Worm (Caenorhabditis elegans) whole organism, L2 larva: ENCODE measurements around the gene C48D1.5.

Experiments
- ama-1 ChIP-seq: fragments of 150-350 bp; optimal IDR thresholded peaks from 2 replicates; lab custom pipeline; 2018; ENCODE audit warnings: inconsistent platforms
- elt-1 ChIP-seq: fragments of 150-350 bp; optimal IDR thresholded peaks from 2 replicates; lab custom pipeline; 2014; ENCODE audit warnings: missing biosample characterization, missing genetic modification characterization
- fos-1 ChIP-seq: fragments of 150-350 bp; optimal IDR thresholded peaks from 2 replicates; lab custom pipeline; 2014; ENCODE audit warnings: missing biosample characterization, missing genetic modification characterization
- lin-39 ChIP-seq: fragments of 150-350 bp; optimal IDR thresholded peaks from 2 replicates; lab custom pipeline; 2014; ENCODE audit warnings: missing biosample characterization, missing genetic modification reagents, missing genetic modification characterization
- lsy-2 ChIP-seq, 2 experiments: fragments of 150-350 bp in 1 of 2; sonication (generic microtip) in 1 of 2; optimal IDR thresholded peaks; 2 replicates each; lab custom pipeline; 2014 to 2017; ENCODE audit warnings: missing biosample characterization in 2 of 2, missing genetic modification characterization in 2 of 2
- mdl-1 ChIP-seq, 2 experiments: fragments of 150-350 bp in 1 of 2; sonication (generic microtip) in 1 of 2; optimal IDR thresholded peaks; 2 replicates each; lab custom pipeline; 2017; ENCODE audit warnings: missing biosample characterization in 2 of 2, missing genetic modification characterization in 2 of 2
- nhr-12 ChIP-seq: fragments of 150-350 bp; optimal IDR thresholded peaks from 2 replicates; lab custom pipeline; 2014; ENCODE audit warnings: missing biosample characterization, missing genetic modification characterization
- nhr-23 ChIP-seq: fragments of 150-350 bp; optimal IDR thresholded peaks from 2 replicates; lab custom pipeline; 2014; ENCODE audit warnings: missing biosample characterization, missing genetic modification reagents, missing genetic modification characterization
- nhr-77 ChIP-seq: fragments of 150-350 bp; optimal IDR thresholded peaks from 2 replicates; lab custom pipeline; 2014; ENCODE audit warnings: missing biosample characterization, missing genetic modification characterization
- unc-39 ChIP-seq: fragments of 150-350 bp; optimal IDR thresholded peaks from 2 replicates; lab custom pipeline; 2014; ENCODE audit warnings: missing biosample characterization, missing genetic modification characterization
- unc-62 ChIP-seq: fragments of 150-350 bp; optimal IDR thresholded peaks from 2 replicates; lab custom pipeline; 2014; ENCODE audit warnings: missing biosample characterization, missing genetic modification reagents, missing genetic modification characterization
- zag-1 ChIP-seq: fragments of 150-350 bp; optimal IDR thresholded peaks from 2 replicates; lab custom pipeline; 2014; ENCODE audit warnings: missing biosample characterization, missing genetic modification characterization
- ztf-1 ChIP-seq: fragments of 200-800 bp; sonication (Bioruptor generic); conservative IDR thresholded peaks from 2 replicates; pipeline ENCODE4 v1.3.6; 2022; ENCODE audit warnings: missing genetic modification characterization, missing compliant biosample characterization
- ztf-11 ChIP-seq: sonication (generic microtip); optimal IDR thresholded peaks from 2 replicates; lab custom pipeline; 2017; ENCODE audit warnings: missing biosample characterization, missing genetic modification characterization

ce11 chrIV:13221657-13222056 lies at the start of gene C48D1.5:
- TF ChIP-seq unc-39, result no peak
- no peak for TF ChIP-seq nhr-77 (tag; lab: Kevin White, UChicago)
- no peak for TF ChIP-seq zag-1 (tag; lab: Kevin White, UChicago)
- no peak for TF ChIP-seq elt-1 (tag; lab: Kevin White, UChicago)
- no peak for TF ChIP-seq ztf-1 (GFP tag; lab: Robert Waterston, UW)
- no peak for TF ChIP-seq lin-39 (tag; lab: Kevin White, UChicago)
- no peak for TF ChIP-seq unc-62 (GFP tag; lab: Kevin White, UChicago)
- no peak for TF ChIP-seq ama-1 (lab: Kevin White, UChicago)
- TF ChIP-seq lsy-2 (tag; optimal IDR thresholded peaks at IDR 0.05; lab: Kevin White, UChicago), result no peak
- TF ChIP-seq fos-1, result no peak
- TF ChIP-seq nhr-23, result no peak
- no peak for TF ChIP-seq ztf-11 (tag; lab: Kevin White, UChicago)
- no peak for TF ChIP-seq nhr-12 (tag; lab: Kevin White, UChicago)
- no peak for TF ChIP-seq mdl-1 (tag; optimal IDR thresholded peaks at IDR 0.05; lab: Kevin White, UChicago)
